Worm (Caenorhabditis elegans) whole organism, L1 larva: ENCODE measurements around the gene dnj-3.

Experiments used
- C34B4.2 ChIP-seq: sonication (generic microtip); optimal IDR thresholded peaks from 2 replicates; lab custom pipeline; 2017; ENCODE audit warnings: mild to moderate bottlenecking, missing genetic modification characterization, missing compliant biosample characterization
- F16B12.6 ChIP-seq: fragments of 150-350 bp; optimal IDR thresholded peaks from 2 replicates; lab custom pipeline; 2014; ENCODE audit warnings: missing biosample characterization, missing genetic modification characterization
- aha-1 ChIP-seq: fragments of 150-350 bp; optimal IDR thresholded peaks from 2 replicates; lab custom pipeline; 2014; ENCODE audit warnings: missing biosample characterization, missing genetic modification characterization
- alr-1 ChIP-seq: fragments of 200-800 bp; sonication (Bioruptor generic); optimal IDR thresholded peaks from 2 replicates; lab custom pipeline; 2018; ENCODE audit warnings: borderline replicate concordance, mild to moderate bottlenecking, missing genetic modification characterization, missing compliant biosample characterization
- aly-2 ChIP-seq: fragments of 150-350 bp; optimal IDR thresholded peaks from 2 replicates; lab custom pipeline; 2014; ENCODE audit warnings: missing biosample characterization, missing genetic modification characterization
- ama-1 ChIP-seq: fragments of 150-350 bp; optimal IDR thresholded peaks from 2 replicates; lab custom pipeline; 2014
- ceh-63 ChIP-seq: fragments of 200-800 bp; sonication (Bioruptor generic); optimal IDR thresholded peaks from 2 replicates; lab custom pipeline; 2018; ENCODE audit warnings: mild to moderate bottlenecking, missing genetic modification characterization, missing compliant biosample characterization
- ceh-8 ChIP-seq: fragments of 200-800 bp; sonication (Bioruptor generic); optimal IDR thresholded peaks from 2 replicates; lab custom pipeline; 2018; ENCODE audit warnings: mild to moderate bottlenecking, missing genetic modification characterization, moderate library complexity, missing compliant biosample characterization
- ceh-82 ChIP-seq, 3 experiments: fragments of 150-350 bp in 1 of 3; sonication (generic microtip) in 2 of 3; optimal IDR thresholded peaks; 2 replicates each; lab custom pipeline; 2014 to 2017; ENCODE audit warnings: missing biosample characterization in 3 of 3, missing genetic modification characterization in 3 of 3
- ceh-88 ChIP-seq: fragments of 200-800 bp; sonication (Bioruptor generic); IDR thresholded peaks from 2 replicates; pipeline ENCODE4 v1.3.6; 2022; ENCODE audit warnings: missing genetic modification characterization, missing compliant biosample characterization
- ceh-90 ChIP-seq: sonication (generic microtip); optimal IDR thresholded peaks from 2 replicates; lab custom pipeline; 2016; ENCODE audit warnings: missing genetic modification characterization, missing compliant biosample characterization
- dpl-1 ChIP-seq, 3 experiments: fragments of 150-350 bp in 2 of 3; sonication (generic microtip) in 1 of 3; optimal IDR thresholded peaks; 2 replicates each; lab custom pipeline; 2014 to 2017; ENCODE audit warnings: missing biosample characterization in 3 of 3, missing genetic modification characterization in 3 of 3, missing genetic modification reagents in 3 of 3
- egl-13 ChIP-seq: sonication (generic microtip); optimal IDR thresholded peaks from 2 replicates; lab custom pipeline; 2016; ENCODE audit warnings: missing genotype, missing genetic modification reagents, missing genetic modification characterization, missing compliant biosample characterization
- egl-27 ChIP-seq, 2 experiments: fragments of 150-350 bp in 1 of 2; sonication (generic microtip); optimal IDR thresholded peaks; 3 replicates each; lab custom pipeline; 2017 to 2018; ENCODE audit warnings: missing biosample characterization in 2 of 2, missing genetic modification characterization in 2 of 2, missing genetic modification reagents in 2 of 2
- ets-5 ChIP-seq: fragments of 200-800 bp; sonication (Bioruptor generic); IDR thresholded peaks from 2 replicates; pipeline ENCODE4 v1.3.6; 2022; ENCODE audit warnings: missing genetic modification characterization, missing compliant biosample characterization
- fkh-10 ChIP-seq: sonication (generic microtip); optimal IDR thresholded peaks from 2 replicates; lab custom pipeline; 2017; ENCODE audit warnings: missing biosample characterization, missing genetic modification reagents, missing genetic modification characterization
- fkh-4 ChIP-seq: sonication (generic microtip); optimal IDR thresholded peaks from 2 replicates; lab custom pipeline; 2016; ENCODE audit warnings: missing compliant biosample characterization, missing genetic modification characterization, borderline replicate concordance
- fkh-8 ChIP-seq: sonication (generic microtip); optimal IDR thresholded peaks from 2 replicates; lab custom pipeline; 2016; ENCODE audit warnings: mild to moderate bottlenecking, missing genetic modification characterization, missing compliant biosample characterization
- fos-1 ChIP-seq: fragments of 150-350 bp; optimal IDR thresholded peaks from 2 replicates; lab custom pipeline; 2014; ENCODE audit warnings: missing biosample characterization, missing genetic modification characterization
- grh-1 ChIP-seq: fragments of 200-800 bp; sonication (Bioruptor generic); IDR thresholded peaks from 2 replicates; pipeline ENCODE4 v1.3.6; 2022; ENCODE audit warnings: missing genetic modification reagents, missing genetic modification characterization, missing compliant biosample characterization
- hlh-4 ChIP-seq: sonication (generic microtip); optimal IDR thresholded peaks from 2 replicates; lab custom pipeline; 2016; ENCODE audit warnings: mild to moderate bottlenecking, missing genetic modification characterization, missing compliant biosample characterization
- hpl-2 ChIP-seq: fragments of 150-350 bp; optimal IDR thresholded peaks from 2 replicates; lab custom pipeline; 2014; ENCODE audit warnings: missing biosample characterization, missing genetic modification reagents, missing genetic modification characterization
- irx-1 ChIP-seq: sonication (generic microtip); optimal IDR thresholded peaks from 2 replicates; lab custom pipeline; 2016; ENCODE audit warnings: missing genetic modification characterization, missing compliant biosample characterization
- isw-1 ChIP-seq: fragments of 200-800 bp; sonication (Bioruptor generic); IDR thresholded peaks from 2 replicates; pipeline ENCODE4 v1.3.6; 2022; ENCODE audit warnings: missing genetic modification characterization, missing compliant biosample characterization
- lin-14 ChIP-seq: fragments of 200-800 bp; sonication (Bioruptor generic); optimal IDR thresholded peaks from 2 replicates; lab custom pipeline; 2018; ENCODE audit warnings: mild to moderate bottlenecking, missing genetic modification characterization, moderate library complexity, missing compliant biosample characterization
- lin-15B ChIP-seq: fragments of 150-350 bp; sonication (generic microtip); optimal IDR thresholded peaks from 3 replicates; lab custom pipeline; 2014; ENCODE audit warnings: missing biosample characterization, missing genetic modification characterization
- lin-35 ChIP-seq, 2 experiments: fragments of 150-350 bp; optimal IDR thresholded peaks; 2 replicates each; lab custom pipeline; 2014; ENCODE audit warnings: missing biosample characterization in 2 of 2, missing genetic modification characterization in 2 of 2, missing genetic modification reagents in 2 of 2
- lin-39 ChIP-seq: fragments of 150-350 bp; optimal IDR thresholded peaks from 2 replicates; lab custom pipeline; 2014; ENCODE audit warnings: missing biosample characterization, missing genetic modification reagents, missing genetic modification characterization
- lir-3 ChIP-seq: sonication (generic microtip); optimal IDR thresholded peaks from 2 replicates; lab custom pipeline; 2016; ENCODE audit warnings: mild to moderate bottlenecking, missing genetic modification characterization, moderate library complexity, missing compliant biosample characterization; ENCODE audit not compliant: poor library complexity
- lsy-2 ChIP-seq, 2 experiments: fragments of 150-350 bp; optimal IDR thresholded peaks; 2 replicates each; lab custom pipeline; 2014; ENCODE audit warnings: missing biosample characterization in 2 of 2, missing genetic modification characterization in 2 of 2
- mdl-1 ChIP-seq, 2 experiments: fragments of 150-350 bp; optimal IDR thresholded peaks; 2 replicates each; lab custom pipeline; 2014 to 2017; ENCODE audit warnings: missing biosample characterization in 2 of 2, missing genetic modification characterization in 2 of 2, inconsistent platforms in 1 of 2
- mep-1 ChIP-seq: fragments of 150-350 bp; optimal IDR thresholded peaks from 2 replicates; lab custom pipeline; 2014; ENCODE audit warnings: missing biosample characterization, missing genetic modification characterization
- nhr-12 ChIP-seq: sonication (generic microtip); optimal IDR thresholded peaks from 2 replicates; lab custom pipeline; 2017; ENCODE audit warnings: missing biosample characterization, missing genetic modification characterization
- nhr-20 ChIP-seq: sonication (generic microtip); optimal IDR thresholded peaks from 2 replicates; lab custom pipeline; 2016; ENCODE audit warnings: mild to moderate bottlenecking, missing genetic modification characterization, missing compliant biosample characterization
- nhr-77 ChIP-seq: fragments of 150-350 bp; optimal IDR thresholded peaks from 2 replicates; lab custom pipeline; 2014; ENCODE audit warnings: missing biosample characterization, missing genetic modification characterization
- nhr-85 ChIP-seq: sonication (generic microtip); peaks from one replicate; lab custom pipeline; 2016; ENCODE audit warnings: missing genetic modification characterization, inconsistent platforms, missing compliant biosample characterization
- nhr-90 ChIP-seq: sonication (generic microtip); optimal IDR thresholded peaks from 2 replicates; lab custom pipeline; 2016; ENCODE audit warnings: mild to moderate bottlenecking, missing genetic modification characterization, missing compliant biosample characterization; ENCODE audit not compliant: poor library complexity
- pax-3 ChIP-seq: fragments of 200-800 bp; sonication (Bioruptor generic); optimal IDR thresholded peaks from 2 replicates; lab custom pipeline; 2018; ENCODE audit warnings: mild to moderate bottlenecking, missing genetic modification characterization, moderate library complexity, missing compliant biosample characterization
- rnt-1 ChIP-seq: sonication (generic microtip); optimal IDR thresholded peaks from 2 replicates; lab custom pipeline; 2016; ENCODE audit warnings: mild to moderate bottlenecking, missing genetic modification characterization, moderate library complexity, missing compliant biosample characterization
- skn-1 ChIP-seq: fragments of 150-350 bp; optimal IDR thresholded peaks from 2 replicates; lab custom pipeline; 2014; ENCODE audit warnings: missing biosample characterization, missing genetic modification characterization
- snpc-4 ChIP-seq: fragments of 150-350 bp; optimal IDR thresholded peaks from 2 replicates; lab custom pipeline; 2014; ENCODE audit warnings: missing biosample characterization, missing genetic modification characterization
- snu-23 ChIP-seq: sonication (generic microtip); optimal IDR thresholded peaks from 2 replicates; lab custom pipeline; 2016; ENCODE audit warnings: missing genetic modification characterization, missing compliant biosample characterization
- sox-4 ChIP-seq: sonication (generic microtip); optimal IDR thresholded peaks from 2 replicates; lab custom pipeline; 2016; ENCODE audit warnings: missing genetic modification characterization, missing compliant biosample characterization
- sup-37 ChIP-seq: fragments of 200-800 bp; sonication (Bioruptor generic); optimal IDR thresholded peaks from 2 replicates; lab custom pipeline; 2018; ENCODE audit warnings: mild to moderate bottlenecking, missing genetic modification characterization, missing compliant biosample characterization
- tbx-2 ChIP-seq: sonication (generic microtip); optimal IDR thresholded peaks from 2 replicates; lab custom pipeline; 2016; ENCODE audit warnings: missing genetic modification characterization, missing compliant biosample characterization
- zag-1 ChIP-seq: fragments of 150-350 bp; optimal IDR thresholded peaks from 2 replicates; lab custom pipeline; 2014; ENCODE audit warnings: missing biosample characterization, missing genetic modification characterization
- zip-4 ChIP-seq: fragments of 200-800 bp; sonication (Bioruptor generic); optimal IDR thresholded peaks from 2 replicates; lab custom pipeline; 2018; ENCODE audit warnings: mild to moderate bottlenecking, missing genetic modification characterization, moderate library complexity, missing compliant biosample characterization
- ztf-4 ChIP-seq: fragments of 150-350 bp; optimal IDR thresholded peaks from 2 replicates; lab custom pipeline; 2014; ENCODE audit warnings: missing biosample characterization, missing genetic modification characterization

The dnj-3 gene

ce11 chrV:15069435-15069985 lies 1.0 kb downstream of the dnj-3 start:
- TF ChIP-seq lsy-2 (tag; optimal IDR thresholded peaks at IDR 0.05; lab: Kevin White, UChicago) (peak in 1 of 2 experiments; percentile 73), lin-14 (GFP tag; lab: Kevin White, UChicago) (peak; percentile 3), pax-3 (no peak), F16B12.6 (tag; lab: Kevin White, UChicago) (no peak), ceh-88 (GFP tag; lab: Robert Waterston, UW) (no peak), ceh-63 (no peak)

- TF ChIP-seq egl-13 (no peak), ceh-63 (no peak), nhr-90 (tag; lab: Kevin White, UChicago) (peak; percentile 13), lsy-2 (tag; optimal IDR thresholded peaks at IDR 0.05; lab: Kevin White, UChicago) (peak; percentile 76 to 87), fos-1 (tag; lab: Kevin White, UChicago) (peak; percentile 77), mdl-1 (tag; optimal IDR thresholded peaks at IDR 0.05; lab: Kevin White, UChicago) (peak in 1 of 2 experiments; percentile 50), snpc-4 (tag; lab: Kevin White, UChicago) (peak; percentile 40), ceh-90 (no peak), hlh-4 (tag; lab: Kevin White, UChicago) (no peak), skn-1 (tag; lab: Kevin White, UChicago) (peak; percentile 20), nhr-20 (tag; lab: Kevin White, UChicago) (peak; percentile 81), lin-39 (tag; lab: Kevin White, UChicago) (peak; percentile 63), nhr-77 (tag; lab: Kevin White, UChicago) (peak; percentile 71), ets-5 (GFP tag; lab: Robert Waterston, UW) (no peak), egl-27 (tag; optimal IDR thresholded peaks at IDR 0.05; lab: Kevin White, UChicago) (peak; percentile 58 to 76), ztf-4 (tag; lab: Kevin White, UChicago) (peak; percentile 53), mep-1 (tag; lab: Kevin White, UChicago) (peak; percentile 92), lir-3 (tag; lab: Kevin White, UChicago) (peak; percentile 81), grh-1 (no peak), fkh-10 (GFP tag; lab: Kevin White, UChicago) (peak; percentile 56), pax-3 (peak; percentile 88), irx-1 (tag; lab: Kevin White, UChicago) (peak; percentile 80), nhr-85 (tag; lab: Kevin White, UChicago) (peak; percentile 88), zag-1 (tag; lab: Kevin White, UChicago) (peak; percentile 91), lin-15B (tag; lab: Kevin White, UChicago) (peak; percentile 29), aly-2 (tag; lab: Kevin White, UChicago) (peak; percentile 41), C34B4.2 (tag; lab: Kevin White, UChicago) (no peak), isw-1 (GFP tag; lab: Robert Waterston, UW) (peak; percentile 68), ceh-82 (tag; optimal IDR thresholded peaks at IDR 0.05; lab: Kevin White, UChicago) (peak; percentile 49 to 84 (median 70)), zip-4 (GFP tag; lab: Kevin White, UChicago) (no peak), alr-1 (tag; lab: Kevin White, UChicago) (no peak), ceh-8 (GFP tag; lab: Kevin White, UChicago) (peak; percentile 58), snu-23 (GFP tag; lab: Kevin White, UChicago) (peak; percentile 90), aha-1 (peak; percentile 7), rnt-1 (tag; lab: Kevin White, UChicago) (peak; percentile 95), lin-14 (GFP tag; lab: Kevin White, UChicago) (peak; percentile 99), sup-37 (no peak), tbx-2 (tag; lab: Kevin White, UChicago) (peak; percentile 91), lin-35 (GFP tag; optimal IDR thresholded peaks at IDR 0.05; lab: Kevin White, UChicago) (peak; percentile 38 to 70), sox-4 (tag; lab: Kevin White, UChicago) (peak; percentile 14), dpl-1 (GFP tag; optimal IDR thresholded peaks at IDR 0.05; lab: Kevin White, UChicago) (peak; percentile 49 to 59 (median 57)), nhr-12 (tag; lab: Kevin White, UChicago) (no peak), fkh-4 (peak; percentile 40), ama-1 (lab: Kevin White, UChicago) (no peak), fkh-8 (tag; lab: Kevin White, UChicago) (peak; percentile 95), hpl-2 (GFP tag; lab: Kevin White, UChicago) (no peak)
Measured at ce11 chrV:15071015-15071810, 2.7 kb downstream of the dnj-3 start, which contains the start of gene unc-76. TSS of gene unc-76 (plus strand) at chrV:15071760.
